Worm (Caenorhabditis elegans) whole organism, L3 larva: ENCODE data around the gene gcy-19.

Experiments
- nhr-67 ChIP-seq: fragments of 150-350 bp; optimal IDR thresholded peaks from 2 replicates; lab custom pipeline; 2014; ENCODE audit warnings: missing biosample characterization, missing genetic modification characterization
- ztf-4 ChIP-seq: fragments of 150-350 bp; optimal IDR thresholded peaks from 2 replicates; lab custom pipeline; 2014; ENCODE audit warnings: missing biosample characterization, missing genetic modification characterization

DNA sequence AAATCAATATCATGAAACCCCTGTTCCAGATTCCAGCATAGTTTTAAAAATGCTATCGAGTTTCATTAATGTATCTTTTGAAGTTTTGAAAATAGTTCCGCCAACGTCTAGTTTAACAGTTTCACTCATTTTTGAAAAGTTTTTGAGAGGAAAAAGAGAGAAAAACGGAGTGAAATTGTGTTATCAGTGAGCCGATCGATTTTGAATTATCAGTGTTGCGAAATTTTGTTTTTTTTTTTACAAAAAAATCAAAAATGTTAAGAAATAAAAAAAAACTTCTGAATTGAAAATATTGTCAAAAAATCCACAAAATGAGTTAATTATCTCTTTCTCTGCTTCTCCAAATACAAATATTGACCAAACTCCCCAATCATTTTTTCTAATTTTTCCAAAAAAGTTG, 36.5 kb downstream of the gcy-19 start, which contains the start of gene ZC239.13:
- TF ChIP-seq ztf-4 = no peak
- TF ChIP-seq nhr-67 (tag; lab: Kevin White, UChicago) = no peak
